Worm (Caenorhabditis elegans) whole organism, young adult: ENCODE data around the gene pen-2.
A peak's percentile ranks its signal among the peaks of the same experiment; 100 is the strongest.

ENCODE experiments used
- B0261.1 ChIP-seq: sonication (generic microtip); optimal IDR thresholded peaks from 2 replicates; lab custom pipeline; 2016; ENCODE audit warnings: mild to moderate bottlenecking, missing genetic modification characterization, moderate library complexity, missing compliant biosample characterization
- B0336.3 ChIP-seq: fragments of 200-800 bp; sonication (Bioruptor generic); IDR thresholded peaks from 2 replicates; pipeline ENCODE4 v1.3.6; 2022; ENCODE audit warnings: missing genetic modification characterization, missing compliant biosample characterization
- C06A6.2 ChIP-seq: fragments of 200-800 bp; sonication (Bioruptor generic); conservative IDR thresholded peaks from 2 replicates; pipeline ENCODE4 v1.3.6; 2022; ENCODE audit warnings: missing genetic modification characterization, missing compliant biosample characterization
- D2030.7 ChIP-seq: fragments of 200-800 bp; sonication (Bioruptor generic); IDR thresholded peaks from 2 replicates; pipeline ENCODE4 v1.3.6; 2022; ENCODE audit warnings: missing genetic modification reagents, missing genetic modification characterization, missing compliant biosample characterization
- F10E7.11 ChIP-seq: sonication (generic microtip); optimal IDR thresholded peaks from 2 replicates; lab custom pipeline; 2017; ENCODE audit warnings: mild to moderate bottlenecking, missing genetic modification characterization, moderate library complexity, missing compliant biosample characterization
- F39B2.1 ChIP-seq: fragments of 200-800 bp; sonication (Bioruptor generic); IDR thresholded peaks from 2 replicates; pipeline ENCODE4 v1.3.6; 2022; ENCODE audit warnings: missing genetic modification reagents, missing genetic modification characterization, missing compliant biosample characterization
- F52B5.7 ChIP-seq: sonication (generic microtip); optimal IDR thresholded peaks from 2 replicates; lab custom pipeline; 2016; ENCODE audit warnings: mild to moderate bottlenecking, missing genetic modification characterization, missing compliant biosample characterization
- K11D2.4 ChIP-seq: fragments of 200-800 bp; sonication (Bioruptor generic); IDR thresholded peaks from 2 replicates; pipeline ENCODE4 v1.3.6; 2022; ENCODE audit warnings: missing genetic modification reagents, missing genetic modification characterization, missing compliant biosample characterization
- K12H6.12 ChIP-seq: fragments of 200-800 bp; sonication (Bioruptor generic); optimal IDR thresholded peaks from 2 replicates; lab custom pipeline; 2018; ENCODE audit warnings: mild to moderate bottlenecking, missing genetic modification characterization, missing compliant biosample characterization
- T26A5.8 ChIP-seq: sonication (generic microtip); optimal IDR thresholded peaks from 2 replicates; lab custom pipeline; 2016; ENCODE audit warnings: missing genetic modification characterization, missing compliant biosample characterization
- Y56A3A.18 ChIP-seq: fragments of 200-800 bp; sonication (Bioruptor generic); IDR thresholded peaks from 2 replicates; pipeline ENCODE4 v1.3.6; 2022; ENCODE audit warnings: missing genetic modification reagents, missing genetic modification characterization, missing compliant biosample characterization
- Y95B8A.8 ChIP-seq: fragments of 200-800 bp; sonication (Bioruptor generic); IDR thresholded peaks from 2 replicates; pipeline ENCODE4 v1.3.6; 2022; ENCODE audit warnings: missing genetic modification reagents, missing genetic modification characterization, missing compliant biosample characterization
- ZK185.1 ChIP-seq: sonication (generic microtip); optimal IDR thresholded peaks from 2 replicates; lab custom pipeline; 2016; ENCODE audit warnings: mild to moderate bottlenecking, missing genetic modification characterization, missing compliant biosample characterization; ENCODE audit not compliant: poor library complexity, severe bottlenecking
- aptf-2 ChIP-seq: fragments of 200-800 bp; sonication (Bioruptor generic); conservative IDR thresholded peaks from 2 replicates; pipeline ENCODE4 v1.3.6; 2022; ENCODE audit warnings: missing genetic modification reagents, missing genetic modification characterization, missing compliant biosample characterization
- ccch-3 ChIP-seq: fragments of 200-800 bp; sonication (Bioruptor generic); optimal IDR thresholded peaks from 2 replicates; lab custom pipeline; 2018; ENCODE audit warnings: mild to moderate bottlenecking, missing genetic modification characterization, missing compliant biosample characterization
- chd-7 ChIP-seq: sonication (generic microtip); optimal IDR thresholded peaks from 2 replicates; lab custom pipeline; 2016; ENCODE audit warnings: mild to moderate bottlenecking, missing genetic modification characterization, moderate library complexity, missing compliant biosample characterization
- die-1 ChIP-seq: sonication (generic microtip); optimal IDR thresholded peaks from 2 replicates; lab custom pipeline; 2016; ENCODE audit warnings: missing genotype, mild to moderate bottlenecking, missing genetic modification characterization, missing compliant biosample characterization
- efl-1 ChIP-seq: fragments of 150-350 bp; optimal IDR thresholded peaks from 2 replicates; lab custom pipeline; 2014; ENCODE audit warnings: missing biosample characterization, missing genetic modification reagents, missing genetic modification characterization
- egl-44 ChIP-seq: fragments of 200-800 bp; sonication (Bioruptor generic); IDR thresholded peaks from 2 replicates; pipeline ENCODE4 v1.3.6; 2022; ENCODE audit warnings: missing genetic modification reagents, missing genetic modification characterization, missing compliant biosample characterization
- egrh-3 ChIP-seq: fragments of 200-800 bp; sonication (Bioruptor generic); IDR thresholded peaks from 2 replicates; pipeline ENCODE4 v1.3.6; 2022; ENCODE audit warnings: missing genetic modification reagents, missing genetic modification characterization, missing compliant biosample characterization
- ets-4 ChIP-seq: fragments of 200-800 bp; sonication (Bioruptor generic); optimal IDR thresholded peaks from 2 replicates; lab custom pipeline; 2018; ENCODE audit warnings: mild to moderate bottlenecking, missing genetic modification characterization, missing compliant biosample characterization
- gei-17 ChIP-seq: fragments of 200-800 bp; sonication (Bioruptor generic); optimal IDR thresholded peaks from 2 replicates; lab custom pipeline; 2018; ENCODE audit warnings: mild to moderate bottlenecking, missing genetic modification characterization, missing compliant biosample characterization
- hlh-26 ChIP-seq: fragments of 200-800 bp; sonication (Bioruptor generic); conservative IDR thresholded peaks from 2 replicates; pipeline ENCODE4 v1.3.6; 2022; ENCODE audit warnings: missing genetic modification reagents, missing genetic modification characterization, missing compliant biosample characterization
- hmg-1.2 ChIP-seq: fragments of 200-800 bp; sonication (Bioruptor generic); IDR thresholded peaks from 2 replicates; pipeline ENCODE4 v1.3.6; 2022; ENCODE audit warnings: missing genetic modification reagents, missing genetic modification characterization, missing compliant biosample characterization
- lag-1 ChIP-seq: fragments of 200-800 bp; sonication (Bioruptor generic); IDR thresholded peaks from 2 replicates; pipeline ENCODE4 v1.3.6; 2022; ENCODE audit warnings: missing genetic modification reagents, missing genetic modification characterization, missing compliant biosample characterization
- lir-1 ChIP-seq: fragments of 200-800 bp; sonication (Bioruptor generic); conservative IDR thresholded peaks from 2 replicates; pipeline ENCODE4 v1.3.6; 2022; ENCODE audit warnings: missing genetic modification reagents, missing genetic modification characterization, missing compliant biosample characterization
- madf-10 ChIP-seq: sonication (generic microtip); optimal IDR thresholded peaks from 2 replicates; lab custom pipeline; 2016; ENCODE audit warnings: mild to moderate bottlenecking, missing genetic modification characterization, missing compliant biosample characterization
- madf-6 ChIP-seq: fragments of 200-800 bp; sonication (Bioruptor generic); IDR thresholded peaks from 2 replicates; pipeline ENCODE4 v1.3.6; 2022; ENCODE audit warnings: missing genetic modification reagents, missing genetic modification characterization, missing compliant biosample characterization
- mcd-1 ChIP-seq: fragments of 200-800 bp; sonication (Bioruptor generic); IDR thresholded peaks from 2 replicates; pipeline ENCODE4 v1.3.6; 2022; ENCODE audit warnings: missing genetic modification reagents, missing genetic modification characterization, missing compliant biosample characterization
- mes-4 ChIP-seq: sonication (generic microtip); optimal IDR thresholded peaks from 2 replicates; lab custom pipeline; 2016; ENCODE audit warnings: missing genotype, missing genetic modification characterization, missing compliant biosample characterization
- nfya-2 ChIP-seq: fragments of 200-800 bp; sonication (Bioruptor generic); IDR thresholded peaks from 2 replicates; pipeline ENCODE4 v1.3.6; 2022; ENCODE audit warnings: missing genetic modification reagents, missing genetic modification characterization, missing compliant biosample characterization
- nfyb-1 ChIP-seq: fragments of 200-800 bp; sonication (Bioruptor generic); IDR thresholded peaks from 2 replicates; pipeline ENCODE4 v1.3.6; 2022; ENCODE audit warnings: missing genetic modification reagents, missing genetic modification characterization, missing compliant biosample characterization
- nhr-27 ChIP-seq: fragments of 200-800 bp; sonication (Bioruptor generic); optimal IDR thresholded peaks from 2 replicates; lab custom pipeline; 2018; ENCODE audit warnings: mild to moderate bottlenecking, missing genetic modification characterization, moderate library complexity, missing compliant biosample characterization
- nhr-90 ChIP-seq: sonication (generic microtip); optimal IDR thresholded peaks from 2 replicates; lab custom pipeline; 2016; ENCODE audit warnings: missing genotype, mild to moderate bottlenecking, missing genetic modification characterization, missing compliant biosample characterization
- pbrm-1 ChIP-seq: fragments of 200-800 bp; sonication (Bioruptor generic); IDR thresholded peaks from 2 replicates; pipeline ENCODE4 v1.3.6; 2022; ENCODE audit warnings: missing genetic modification reagents, missing genetic modification characterization, missing compliant biosample characterization
- rec-8 ChIP-seq, 2 experiments: sonication (generic microtip); optimal IDR thresholded peaks; 2 replicates each; lab custom pipeline; 2016; ENCODE audit warnings: mild to moderate bottlenecking in 2 of 2, missing genetic modification characterization in 2 of 2, missing genetic modification reagents in 2 of 2, missing genotype in 2 of 2, missing biosample characterization in 1 of 2, missing compliant biosample characterization in 1 of 2, moderate library complexity in 1 of 2
- tlf-1 ChIP-seq: fragments of 200-800 bp; sonication (Bioruptor generic); optimal IDR thresholded peaks from 2 replicates; lab custom pipeline; 2018; ENCODE audit warnings: mild to moderate bottlenecking, missing genetic modification characterization, missing compliant biosample characterization
- zfh-2 ChIP-seq: fragments of 200-800 bp; sonication (Bioruptor generic); conservative IDR thresholded peaks from 2 replicates; pipeline ENCODE4 v1.3.6; 2022; ENCODE audit warnings: missing genetic modification reagents, missing genetic modification characterization, missing compliant biosample characterization
- ztf-26 ChIP-seq: sonication (generic microtip); optimal IDR thresholded peaks from 2 replicates; lab custom pipeline; 2017; ENCODE audit warnings: missing genetic modification characterization, missing compliant biosample characterization
- ztf-28 ChIP-seq: fragments of 200-800 bp; sonication (Bioruptor generic); IDR thresholded peaks from 2 replicates; pipeline ENCODE4 v1.3.6; 2022; ENCODE audit warnings: missing genetic modification reagents, missing genetic modification characterization, missing compliant biosample characterization
- ztf-3 ChIP-seq: fragments of 200-800 bp; sonication (Bioruptor generic); optimal IDR thresholded peaks from 2 replicates; lab custom pipeline; 2018; ENCODE audit warnings: mild to moderate bottlenecking, missing genetic modification characterization, missing compliant biosample characterization
- ztf-6 ChIP-seq: fragments of 200-800 bp; sonication (Bioruptor generic); IDR thresholded peaks from 2 replicates; pipeline ENCODE4 v1.3.6; 2022; ENCODE audit warnings: missing genetic modification reagents, missing genetic modification characterization, missing compliant biosample characterization

pen-2 gene

DNA sequence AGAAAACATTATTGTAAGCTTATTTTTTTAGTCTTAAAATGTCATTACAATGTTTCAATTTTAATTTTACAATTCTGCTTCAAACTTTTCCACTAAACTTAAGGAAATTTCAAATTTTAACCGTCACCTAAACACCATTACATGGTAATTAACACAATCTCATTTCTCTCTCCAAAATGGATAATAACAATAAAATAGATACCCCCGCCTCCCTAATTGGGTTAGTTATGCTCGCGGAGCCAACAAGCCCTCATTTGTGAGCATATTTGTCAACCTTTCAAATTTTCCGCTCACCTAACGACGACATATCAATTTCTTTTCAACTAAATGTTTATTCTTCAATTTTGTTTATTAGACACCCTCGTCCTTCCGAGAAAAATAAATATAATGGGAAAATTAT is 15.2 kb downstream of the pen-2 start (continued):
- TF ChIP-seq lag-1 (GFP tag; lab: Robert Waterston, UW), result no peak

DNA sequence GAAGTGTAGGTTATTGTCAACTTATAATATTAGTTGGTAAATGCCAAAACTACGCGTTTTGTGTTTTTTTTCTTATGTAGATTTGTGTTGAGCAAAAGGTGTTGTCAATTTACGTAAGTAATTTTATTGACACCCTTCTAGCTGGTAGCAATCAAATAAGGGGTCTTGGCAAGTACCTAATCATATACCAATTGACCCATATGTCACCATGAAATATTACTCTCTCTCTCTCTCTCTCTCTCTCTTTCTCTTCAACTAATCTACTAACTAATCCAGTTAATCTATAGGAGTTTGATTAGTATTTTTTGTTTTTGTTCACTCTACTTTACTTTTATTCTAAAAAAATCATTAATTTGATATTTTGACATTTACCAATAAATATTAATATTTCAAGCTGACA is 16.3 kb downstream of the pen-2 start:
- TF ChIP-seq tlf-1 (GFP tag; lab: Kevin White, UChicago) (no peak), F52B5.7 (tag; lab: Kevin White, UChicago) (no peak), egl-44 (GFP tag; lab: Robert Waterston, UW) (no peak), Y95B8A.8 (no peak), pbrm-1 (GFP tag; lab: Robert Waterston, UW) (no peak), madf-10 (no peak), D2030.7 (GFP tag; lab: Robert Waterston, UW) (no peak), aptf-2 (GFP tag; lab: Robert Waterston, UW) (no peak), nfyb-1 (GFP tag; lab: Robert Waterston, UW) (no peak), C06A6.2 (GFP tag; lab: Robert Waterston, UW) (no peak), ztf-28 (GFP tag; lab: Robert Waterston, UW) (no peak)
- TF ChIP-seq, all 124 proteins: peak for 0

DNA sequence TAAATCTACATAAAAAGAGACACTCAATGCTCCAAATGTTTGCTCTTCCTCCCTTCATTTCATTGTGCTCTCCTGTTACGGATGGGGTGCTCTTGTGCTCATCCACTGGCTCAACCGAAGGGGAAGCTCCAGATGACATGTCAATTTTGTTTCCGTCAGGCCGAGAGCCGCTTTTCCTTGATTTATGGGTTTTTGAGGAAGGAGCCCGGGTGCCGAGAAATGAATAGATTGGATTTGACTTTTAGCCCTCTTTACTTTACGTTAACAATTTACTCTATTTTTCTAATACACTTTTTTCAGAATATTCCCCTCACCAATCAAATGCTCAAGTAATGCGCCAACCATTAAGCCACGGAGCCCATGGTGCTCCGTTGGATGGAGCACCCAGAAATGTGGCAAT is 17.0 kb downstream of the pen-2 start, which contains the start of gene T28D6.4:
TSS of gene T28D6.4 (plus strand) at position 301 of the 400 bp plus-strand sequence.
- TF ChIP-seq hmg-1.2, result no peak
- TF ChIP-seq chd-7, result no peak
- TF ChIP-seq ZK185.1 (tag; lab: Kevin White, UChicago), result no peak
- no peak for TF ChIP-seq K11D2.4 (GFP tag; lab: Robert Waterston, UW)
- no peak for TF ChIP-seq gei-17
- TF ChIP-seq rec-8 (tag; optimal IDR thresholded peaks at IDR 0.05; lab: Kevin White, UChicago), result no peak
- TF ChIP-seq efl-1 (GFP tag; lab: Kevin White, UChicago), result no peak
- TF ChIP-seq C06A6.2 (GFP tag; lab: Robert Waterston, UW), result no peak
- no peak for TF ChIP-seq nhr-90 (tag; lab: Kevin White, UChicago)
- no peak for TF ChIP-seq nfya-2 (GFP tag; lab: Robert Waterston, UW)
- no peak for TF ChIP-seq F39B2.1
- TF ChIP-seq F52B5.7 (tag; lab: Kevin White, UChicago), result no peak
- no peak for TF ChIP-seq T26A5.8 (tag; lab: Kevin White, UChicago)
- TF ChIP-seq F10E7.11 (tag; lab: Kevin White, UChicago), result no peak
- no peak for TF ChIP-seq ccch-3 (GFP tag; lab: Kevin White, UChicago)
- TF ChIP-seq, all 124 proteins: peak for 0

DNA sequence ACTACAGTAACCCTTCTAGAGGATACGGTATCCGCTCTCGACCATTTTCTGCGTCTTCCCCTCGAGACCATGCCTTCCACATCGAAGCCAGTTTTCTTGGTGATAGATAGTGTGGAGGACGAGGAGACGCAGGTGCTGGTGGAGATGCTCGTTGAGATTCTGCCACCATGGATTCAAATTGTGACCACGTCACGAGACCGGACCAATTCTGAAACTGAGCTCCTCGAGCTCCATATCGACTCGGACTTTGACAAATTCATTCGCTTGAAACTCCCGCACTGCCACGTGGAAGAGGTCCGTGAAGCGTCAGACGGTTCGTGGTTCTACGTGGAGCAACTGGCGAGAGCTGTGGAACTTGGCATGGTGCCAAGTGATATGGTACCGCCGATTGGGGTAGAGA is 18.3 kb downstream of the pen-2 start:
- TF ChIP-seq zfh-2, result peak; percentile 31; the same call in 1 of the 2 replicates
- no peak for TF ChIP-seq madf-6

DNA sequence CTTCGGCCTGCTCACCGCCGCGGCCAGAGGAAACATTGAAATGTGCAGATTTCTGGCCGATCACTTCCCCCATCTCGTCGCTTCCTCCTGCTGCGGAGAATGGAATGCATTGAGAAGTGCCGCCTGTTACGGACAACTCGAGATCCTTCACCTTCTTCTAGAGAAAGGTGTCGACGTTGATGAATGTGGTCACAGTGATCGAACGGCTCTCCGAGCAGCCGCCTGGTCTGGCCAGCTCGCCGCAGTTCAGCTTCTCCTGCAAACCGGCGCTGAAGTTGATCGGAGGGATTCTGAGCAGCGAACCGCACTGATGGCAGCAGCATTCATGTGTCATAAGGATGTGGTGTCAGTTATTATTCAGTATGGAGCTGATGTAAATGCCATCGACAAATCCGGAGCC is 19.8 kb downstream of the pen-2 start:
- no peak for TF ChIP-seq ztf-3 (GFP tag; lab: Kevin White, UChicago)
- peak; percentile 90 for TF ChIP-seq zfh-2
- TF ChIP-seq egrh-3 (GFP tag; lab: Robert Waterston, UW), result peak; percentile 41; the same call in 1 of the 2 replicates
- TF ChIP-seq, all 124 proteins: peak for 2

DNA sequence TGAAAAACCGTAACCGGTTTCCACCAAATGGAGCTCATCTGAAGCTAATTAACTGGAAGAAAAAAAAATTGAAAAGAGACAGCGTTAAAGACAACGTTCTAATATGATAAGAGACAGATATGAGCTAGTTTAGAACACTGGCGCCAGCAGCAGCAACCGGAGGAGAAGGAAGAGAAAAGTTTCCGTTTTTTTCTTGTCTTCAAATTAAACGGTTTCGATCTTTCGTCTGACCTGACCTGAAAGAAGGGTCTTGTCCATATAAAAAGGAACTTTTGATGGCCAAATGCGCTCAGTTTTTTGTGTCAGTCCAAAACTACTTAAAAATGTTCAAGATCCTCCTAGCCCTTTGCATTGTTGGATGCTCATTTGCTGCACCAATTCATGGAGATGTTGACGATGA is 23.3 kb downstream of the pen-2 start, which contains the start of gene T28D6.3:
TSS of gene T28D6.3 (plus strand) at position 301 of the 400 bp plus-strand sequence.
- TF ChIP-seq aptf-2 (GFP tag; lab: Robert Waterston, UW) (no peak), hlh-26 (GFP tag; lab: Robert Waterston, UW) (no peak), B0336.3 (GFP tag; lab: Robert Waterston, UW) (no peak), die-1 (tag; lab: Kevin White, UChicago) (no peak), mes-4 (tag; lab: Kevin White, UChicago) (no peak), Y56A3A.18 (GFP tag; lab: Robert Waterston, UW) (no peak), ztf-26 (no peak), mcd-1 (no peak), zfh-2 (no peak), T26A5.8 (tag; lab: Kevin White, UChicago) (no peak), K12H6.12 (no peak), nhr-27 (no peak), ztf-6 (GFP tag; lab: Robert Waterston, UW) (no peak), ets-4 (GFP tag; lab: Kevin White, UChicago) (no peak), lir-1 (GFP tag; lab: Robert Waterston, UW) (no peak), B0261.1 (no peak)
